Fruit fly (Drosophila melanogaster) Kc167 (cell line): ENCODE results near the gene mRpS33.

Experiments used
- Myc ChIP-seq: fragments of >200 bp; optimal IDR thresholded peaks from 2 replicates; lab custom pipeline; 2017; ENCODE audit warnings: missing external identifiers
- Sin3A ChIP-seq: fragments of >200 bp; optimal IDR thresholded peaks from 2 replicates; lab custom pipeline; 2018; ENCODE audit warnings: missing external identifiers
- h ChIP-seq: fragments of >200 bp; optimal IDR thresholded peaks from 3 replicates; lab custom pipeline; 2018; ENCODE audit warnings: missing external identifiers
- insv ChIP-seq: fragments of >200 bp; optimal IDR thresholded peaks from 3 replicates; lab custom pipeline; 2018; ENCODE audit warnings: missing external identifiers
- psq ChIP-seq: fragments of >200 bp; optimal IDR thresholded peaks from 2 replicates; lab custom pipeline; 2017; ENCODE audit warnings: missing external identifiers
- ttk ChIP-seq: sonication (Bioruptor generic); optimal IDR thresholded peaks from 2 replicates; lab custom pipeline; 2017; ENCODE audit warnings: missing external identifiers

dm6 chr3R:16441367-16441923 lies 5.0 kb upstream of the mRpS33 start, which contains the start of gene ema:
- TF ChIP-seq psq, result no peak
- TF ChIP-seq h (lab: Kevin White, UChicago), result no peak
- no peak for TF ChIP-seq Myc (lab: Kevin White, UChicago)
- no peak for TF ChIP-seq insv (lab: Kevin White, UChicago)
- no peak for TF ChIP-seq ttk
- TF ChIP-seq Sin3A (lab: Kevin White, UChicago), result no peak
